Worm (Caenorhabditis elegans) whole organism, mixed stage, embryonic: ENCODE data around the gene sftd-3.

ENCODE experiments used
- ces-1 ChIP-seq: fragments of 150-350 bp; optimal IDR thresholded peaks from 2 replicates; lab custom pipeline; 2014; ENCODE audit warnings: missing biosample characterization, missing genetic modification reagents, missing genetic modification characterization
- lin-13 ChIP-seq: fragments of 150-350 bp; optimal IDR thresholded peaks from 2 replicates; lab custom pipeline; 2014; ENCODE audit warnings: missing biosample characterization, missing genetic modification characterization
- mab-5 ChIP-seq: fragments of 150-350 bp; optimal IDR thresholded peaks from 2 replicates; lab custom pipeline; 2014; ENCODE audit warnings: missing biosample characterization, missing genetic modification characterization
- nhr-2 ChIP-seq: fragments of 150-350 bp; optimal IDR thresholded peaks from 2 replicates; lab custom pipeline; 2014; ENCODE audit warnings: missing biosample characterization, missing genetic modification characterization
- nhr-237 ChIP-seq: fragments of 150-350 bp; optimal IDR thresholded peaks from 2 replicates; lab custom pipeline; 2014; ENCODE audit warnings: missing biosample characterization, missing genetic modification characterization
- pha-4 ChIP-seq: fragments of 150-350 bp; optimal IDR thresholded peaks from 2 replicates; lab custom pipeline; 2018; ENCODE audit warnings: missing biosample characterization, missing genetic modification reagents, missing genetic modification characterization
- unc-62 ChIP-seq: fragments of 150-350 bp; optimal IDR thresholded peaks from 2 replicates; lab custom pipeline; 2014; ENCODE audit warnings: missing biosample characterization, missing genetic modification reagents, missing genetic modification characterization

DNA sequence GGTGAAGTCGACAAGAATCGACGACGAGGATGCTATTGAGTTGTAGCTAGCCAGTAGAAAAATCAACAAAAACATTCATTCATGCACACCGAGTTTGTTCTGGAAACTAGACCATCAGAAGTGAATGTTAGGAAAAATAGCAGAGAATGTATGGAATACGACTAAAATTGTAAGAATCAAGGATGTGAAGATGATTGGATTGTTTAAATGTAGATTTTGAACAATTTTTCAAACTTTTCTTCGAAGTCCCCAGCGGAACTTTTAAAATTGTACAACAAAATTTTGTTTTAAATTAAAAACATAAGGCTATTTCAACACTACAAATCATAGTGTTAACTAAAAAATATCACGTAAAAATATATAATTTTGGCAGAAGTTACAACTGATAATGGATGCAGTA is 18.7 kb upstream of the sftd-3 start, which contains the start of gene C18E9.7:
- no peak for TF ChIP-seq ces-1 (GFP tag; lab: Kevin White, UChicago)
- TF ChIP-seq unc-62 (GFP tag; lab: Kevin White, UChicago), result no peak
- no peak for TF ChIP-seq nhr-237 (tag; lab: Kevin White, UChicago)
- TF ChIP-seq pha-4, result no peak
- no peak for TF ChIP-seq mab-5 (tag; lab: Kevin White, UChicago)
- no peak for TF ChIP-seq lin-13 (tag; lab: Kevin White, UChicago)
- TF ChIP-seq nhr-2 (tag; lab: Kevin White, UChicago), result no peak
